Worm (Caenorhabditis elegans) whole organism, L1 larva: ENCODE measurements around the gene clec-175.

ENCODE experiments used
- sptf-1 ChIP-seq: fragments of 150-350 bp; optimal IDR thresholded peaks from 2 replicates; lab custom pipeline; 2014; ENCODE audit warnings: missing biosample characterization, missing genetic modification characterization
- tbx-2 ChIP-seq: sonication (generic microtip); optimal IDR thresholded peaks from 2 replicates; lab custom pipeline; 2016; ENCODE audit warnings: missing genetic modification characterization, missing compliant biosample characterization
- xbp-1 ChIP-seq: sonication (generic microtip); optimal IDR thresholded peaks from 2 replicates; lab custom pipeline; 2016; ENCODE audit warnings: missing genetic modification characterization, missing compliant biosample characterization

- TF ChIP-seq tbx-2 (no peak), xbp-1 (tag; lab: Kevin White, UChicago) (no peak), sptf-1 (tag; lab: Kevin White, UChicago) (no peak)
These were observed 17.0 kb upstream of the clec-175 start, which contains the start of gene Y24D9A.7 for ce11 chrIV:4405126-4405525.
